Fruit fly (Drosophila melanogaster): ENCODE measurements around the gene CG11226.

dm6 chr3L:22836768-22837167 lies at the start of gene CG11226, which contains the start of gene CG45428:
- TF ChIP-seq Hr3 (GFP tag; optimal IDR thresholded peaks at IDR 0.05) (no peak), CG3281 (GFP tag; optimal IDR thresholded peaks at IDR 0.05) (no peak), CG12391 (tag; optimal IDR thresholded peaks at IDR 0.05) (no peak), CG8944 (GFP tag; optimal IDR thresholded peaks at IDR 0.05) (no peak), Hand (GFP tag; optimal IDR thresholded peaks at IDR 0.05) (no peak)

All from whole organism, embryonic.